Worm (Caenorhabditis elegans): ENCODE measurements around the gene mlt-11.

- TF ChIP-seq R02D3.7 (tag; optimal IDR thresholded peaks at IDR 0.05): no peak
- TF ChIP-seq lin-11 (tag; optimal IDR thresholded peaks at IDR 0.05): no peak
Observed at ce11 chrV:20712994-20713326, 46.0 kb downstream of the mlt-11 start.

Measured in whole organism, L2 larva.